Fruit fly (Drosophila melanogaster): Measurements from ENCODE around the gene CG5885.

The CG5885 gene

DNA sequence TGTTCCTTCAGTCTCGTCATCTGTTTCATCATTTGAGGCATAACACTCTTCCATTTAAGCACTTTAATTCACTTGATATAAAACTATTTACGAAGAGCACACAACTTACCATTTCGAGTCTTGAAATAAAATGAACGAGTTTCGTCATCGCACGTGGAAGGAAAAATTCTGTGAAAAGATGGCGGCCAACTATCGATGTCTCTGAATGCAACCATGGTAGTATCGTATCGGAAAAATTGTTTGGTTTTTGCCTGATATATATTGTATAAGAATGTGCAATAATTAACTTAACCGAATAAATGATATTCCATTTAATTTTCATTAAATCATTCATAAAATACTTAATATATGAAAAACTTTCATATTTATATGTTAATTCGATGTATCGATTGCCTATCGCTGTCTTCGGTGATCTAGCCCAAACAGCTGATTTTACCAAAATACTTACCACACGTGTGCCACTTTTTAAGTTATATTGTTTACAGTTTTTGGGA lies 23.2 kb downstream of the CG5885 start, which contains the start of gene Bka (continued):
- TF ChIP-seq dati (GFP tag; IDR thresholded peaks at IDR 0.05) (no peak), Rx (GFP tag; IDR thresholded peaks at IDR 0.05) (no peak), CG13894 (tag; optimal IDR thresholded peaks at IDR 0.05) (peak; percentile 77), Gsc (GFP tag; IDR thresholded peaks at IDR 0.05) (no peak), Fer1 (GFP tag; optimal IDR thresholded peaks at IDR 0.05) (peak; percentile 81), yki (optimal IDR thresholded peaks at IDR 0.05) (no peak), CG1024 (GFP tag; IDR thresholded peaks at IDR 0.05) (no peak), insv (GFP tag; optimal IDR thresholded peaks at IDR 0.05) (peak in 1 of 2 experiments; percentile 50), CG9797 (GFP tag; optimal IDR thresholded peaks at IDR 0.05) (peak; percentile 57), CG9876 (GFP tag; optimal IDR thresholded peaks at IDR 0.05) (no peak), CG18476 (GFP tag; optimal IDR thresholded peaks at IDR 0.05) (peak; percentile 20), CG7556 (GFP tag; optimal IDR thresholded peaks at IDR 0.05) (peak; percentile 38), hbn (GFP tag; IDR thresholded peaks at IDR 0.05; ENCODE audit: partially characterized antibody) (peak; percentile 98), CG5180 (GFP tag; optimal IDR thresholded peaks at IDR 0.05) (no peak), D19B (GFP tag; optimal IDR thresholded peaks at IDR 0.05) (no peak), Ptx1 (GFP tag; IDR thresholded peaks at IDR 0.05) (no peak), Sry-δ (GFP tag; optimal IDR thresholded peaks at IDR 0.05) (peak; percentile 79), dmrt99B (tag; optimal IDR thresholded peaks at IDR 0.05) (no peak), dimm (GFP tag; IDR thresholded peaks at IDR 0.05) (no peak), CG17186 (GFP tag; optimal IDR thresholded peaks at IDR 0.05) (peak; percentile 67), ash1 (GFP tag; optimal IDR thresholded peaks at IDR 0.05) (no peak), fd96Cb (tag; optimal IDR thresholded peaks at IDR 0.05) (no peak), Mad (GFP tag; optimal IDR thresholded peaks at IDR 0.05) (peak; percentile 15), Stat92E (GFP tag; optimal IDR thresholded peaks at IDR 0.05) (peak in 1 of 3 experiments; percentile 78), CG13775 (GFP tag; optimal IDR thresholded peaks at IDR 0.05) (peak; percentile 80), CG14050 (GFP tag; IDR thresholded peaks at IDR 0.05) (no peak), CG7963 (GFP tag; IDR thresholded peaks at IDR 0.05; ENCODE audit: partially characterized antibody) (peak; percentile 93), Hr39 (optimal IDR thresholded peaks at IDR 0.05) (no peak), CG7745 (tag; optimal IDR thresholded peaks at IDR 0.05) (no peak), Drgx (GFP tag; IDR thresholded peaks at IDR 0.05) (no peak), ken (GFP tag; IDR thresholded peaks at IDR 0.05) (no peak), sisA (GFP tag; IDR thresholded peaks at IDR 0.05) (no peak), Oli (tag; optimal IDR thresholded peaks at IDR 0.05) (peak; percentile 31), her (GFP tag; optimal IDR thresholded peaks at IDR 0.05) (peak; percentile 40), Dp (GFP tag; optimal IDR thresholded peaks at IDR 0.05) (peak; percentile 68), tgo (GFP tag; IDR thresholded peaks at IDR 0.05) (no peak), maf-S (GFP tag; optimal IDR thresholded peaks at IDR 0.05) (no peak), CG32767 (GFP tag; IDR thresholded peaks at IDR 0.05) (no peak), Lim3 (GFP tag; IDR thresholded peaks at IDR 0.05) (no peak), CG31441 (GFP tag; IDR thresholded peaks at IDR 0.05) (peak; percentile 62), tna (GFP tag; IDR thresholded peaks at IDR 0.05; ENCODE audit: partially characterized antibody) (peak; percentile 92), YL-1 (GFP tag; optimal IDR thresholded peaks at IDR 0.05) (peak; percentile 96), CG8924 (tag; optimal IDR thresholded peaks at IDR 0.05) (peak; percentile 85), Opbp (GFP tag; IDR thresholded peaks at IDR 0.05; ENCODE audit: partially characterized antibody) (peak; percentile 95), tap (tag; optimal IDR thresholded peaks at IDR 0.05) (peak; percentile 56), kni (GFP tag; optimal IDR thresholded peaks at IDR 0.05) (peak; percentile 51), ssp (GFP tag; IDR thresholded peaks at IDR 0.05) (no peak), CG9727 (GFP tag; optimal IDR thresholded peaks at IDR 0.05) (peak; percentile 77), CG2889 (GFP tag; IDR thresholded peaks at IDR 0.05) (no peak), CG13296 (GFP tag; optimal IDR thresholded peaks at IDR 0.05) (peak; percentile 73), CG7357 (GFP tag; IDR thresholded peaks at IDR 0.05) (no peak)
